Worm (Caenorhabditis elegans): ENCODE measurements around the gene cTel55X.1.

cTel55X.1 gene

ce11 chrX:17682280-17682679, 32.5 kb upstream of the cTel55X.1 start:
- TF ChIP-seq grh-1 (GFP tag; IDR thresholded peaks at IDR 0.05) (no peak), dpl-1 (GFP tag; optimal IDR thresholded peaks at IDR 0.05) (no peak), blmp-1 (tag; optimal IDR thresholded peaks at IDR 0.05) (peak; percentile 96), mef-2 (tag; optimal IDR thresholded peaks at IDR 0.05) (no peak), C34B4.2 (tag; optimal IDR thresholded peaks at IDR 0.05) (no peak), efl-1 (optimal IDR thresholded peaks at IDR 0.05) (no peak), efl-1 (GFP tag; optimal IDR thresholded peaks at IDR 0.05 in 1 of 2) (peak in 1 of 2 experiments; percentile 17)

- TF ChIP-seq nhr-85 (tag): peak; percentile 71
- peak; percentile 58 for TF ChIP-seq blmp-1 (tag; optimal IDR thresholded peaks at IDR 0.05)
- TF ChIP-seq hlh-17 (GFP tag; optimal IDR thresholded peaks at IDR 0.05; ENCODE audit: borderline replicate concordance): no peak
Measured at ce11 chrX:17683698-17684097, 31.1 kb upstream of the cTel55X.1 start.

DNA sequence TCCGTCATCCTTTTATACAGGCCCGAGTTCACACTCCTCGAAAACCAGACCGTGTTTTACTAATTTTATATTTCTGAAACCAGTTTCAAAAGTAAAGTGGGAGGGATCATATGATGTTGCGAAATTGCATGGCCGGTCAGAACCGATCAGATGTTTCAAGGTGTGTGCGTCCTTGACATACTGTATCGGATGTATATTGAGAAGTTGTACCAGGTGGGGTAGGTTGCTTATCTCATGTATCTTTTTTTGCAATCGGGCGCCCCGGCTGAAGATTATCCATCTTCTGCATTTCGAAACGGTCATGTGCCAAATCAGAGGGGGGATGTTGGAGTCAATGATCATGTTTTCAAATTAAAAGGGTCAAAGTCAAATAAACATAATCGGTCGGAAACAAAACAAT, 30.0 kb upstream of the cTel55X.1 start, which contains the start of gene T23E7.6:
TSS of gene T23E7.6 (minus strand) at position 45 of the 400 bp plus-strand sequence.
- TF ChIP-seq nhr-71 (tag; optimal IDR thresholded peaks at IDR 0.05) (peak; percentile 57), mdl-1 (tag; optimal IDR thresholded peaks at IDR 0.05) (peak in 1 of 2 experiments; percentile 71), nhr-20 (tag; optimal IDR thresholded peaks at IDR 0.05) (peak; percentile 78), fkh-10 (GFP tag; optimal IDR thresholded peaks at IDR 0.05) (no peak), elt-3 (tag; optimal IDR thresholded peaks at IDR 0.05) (peak in 2 of 6 experiments; percentile 75 to 95), nhr-47 (tag; optimal IDR thresholded peaks at IDR 0.05) (peak; percentile 4), irx-1 (tag; optimal IDR thresholded peaks at IDR 0.05) (peak; percentile 28), C16A3.4 (tag; optimal IDR thresholded peaks at IDR 0.05) (peak; percentile 61), lin-35 (GFP tag; optimal IDR thresholded peaks at IDR 0.05) (peak in 1 of 2 experiments; percentile 26), lsy-2 (tag; optimal IDR thresholded peaks at IDR 0.05) (peak; percentile 25 to 66), blmp-1 (tag; optimal IDR thresholded peaks at IDR 0.05) (peak; percentile 91), nhr-85 (tag) (peak; percentile 99), dpl-1 (GFP tag; optimal IDR thresholded peaks at IDR 0.05) (peak in 2 of 3 experiments; percentile 16 to 30), efl-3 (GFP tag; optimal IDR thresholded peaks at IDR 0.05) (no peak), mep-1 (tag; optimal IDR thresholded peaks at IDR 0.05) (peak; percentile 26), ceh-8 (GFP tag; optimal IDR thresholded peaks at IDR 0.05) (no peak), C34B4.2 (tag; optimal IDR thresholded peaks at IDR 0.05) (no peak), hlh-4 (tag; optimal IDR thresholded peaks at IDR 0.05) (no peak), grh-1 (GFP tag; IDR thresholded peaks at IDR 0.05) (peak; percentile 88), sup-37 (GFP tag; optimal IDR thresholded peaks at IDR 0.05) (no peak), dsc-1 (tag; optimal IDR thresholded peaks at IDR 0.05) (no peak), skn-1 (tag; optimal IDR thresholded peaks at IDR 0.05) (peak; percentile 10), ztf-4 (tag; optimal IDR thresholded peaks at IDR 0.05) (no peak), zip-4 (GFP tag; optimal IDR thresholded peaks at IDR 0.05) (peak; percentile 23), ceh-82 (tag; optimal IDR thresholded peaks at IDR 0.05) (no peak), lin-14 (GFP tag; optimal IDR thresholded peaks at IDR 0.05) (peak; percentile 78), lin-13 (GFP tag; optimal IDR thresholded peaks at IDR 0.05) (peak; percentile 47), aha-1 (tag; optimal IDR thresholded peaks at IDR 0.05) (peak; percentile 31), unc-130 (tag; optimal IDR thresholded peaks at IDR 0.05) (peak; percentile 76), snu-23 (GFP tag; optimal IDR thresholded peaks at IDR 0.05) (peak; percentile 37), nhr-90 (tag; optimal IDR thresholded peaks at IDR 0.05; ENCODE audit: poor library complexity) (peak; percentile 26), fkh-4 (tag; optimal IDR thresholded peaks at IDR 0.05; ENCODE audit: borderline replicate concordance) (no peak)

ce11 chrX:17685959-17686358, 28.8 kb upstream of the cTel55X.1 start:
- TF ChIP-seq blmp-1 (tag; optimal IDR thresholded peaks at IDR 0.05) (peak; percentile 99), dsc-1 (tag; optimal IDR thresholded peaks at IDR 0.05) (no peak), isw-1 (GFP tag; IDR thresholded peaks at IDR 0.05) (no peak)

Data from whole organism, L1 larva.